Fruit fly (Drosophila melanogaster) whole organism, prepupa: ENCODE results near the gene CG10089.

Experiments used
- Blimp-1 ChIP-seq: fragments of 200-800 bp; sonication (Bioruptor generic); optimal IDR thresholded peaks from 3 replicates; lab custom pipeline; 2017; ENCODE audit warnings: missing biosample characterization, missing genetic modification characterization, mild to moderate bottlenecking, moderate library complexity, missing genetic modification reagents
- CG10631 ChIP-seq: fragments of 200-800 bp; sonication (Bioruptor generic); optimal IDR thresholded peaks from 2 replicates; lab custom pipeline; 2016; ENCODE audit warnings: missing biosample characterization, missing genetic modification characterization
- CG10669 ChIP-seq: fragments of 200-800 bp; sonication (Bioruptor generic); optimal IDR thresholded peaks from 3 replicates; lab custom pipeline; 2018; ENCODE audit warnings: missing biosample characterization, mild to moderate bottlenecking, missing genetic modification characterization, moderate library complexity
- CG11294 ChIP-seq: fragments of 200-800 bp; sonication (Bioruptor generic); IDR thresholded peaks from 2 replicates; pipeline ENCODE4 v1.3.6; 2022; ENCODE audit warnings: missing biosample characterization, missing genetic modification characterization
- CG11762 ChIP-seq: fragments of 200-800 bp; sonication (Bioruptor generic); optimal IDR thresholded peaks from 3 replicates; lab custom pipeline; 2016; ENCODE audit warnings: missing biosample characterization, missing genetic modification characterization; ENCODE audit not compliant: insufficient read depth
- CG11902 ChIP-seq: fragments of 200-800 bp; sonication (Bioruptor generic); optimal IDR thresholded peaks from 3 replicates; lab custom pipeline; 2016; ENCODE audit warnings: missing biosample characterization, missing genetic modification characterization
- CG15336 ChIP-seq: fragments of 200-800 bp; sonication (Bioruptor generic); IDR thresholded peaks from 2 replicates; pipeline ENCODE4 v1.3.6; 2022; ENCODE audit warnings: missing biosample characterization, missing genetic modification characterization
- CG1621 ChIP-seq: fragments of 200-800 bp; sonication (Bioruptor generic); optimal IDR thresholded peaks from 3 replicates; lab custom pipeline; 2018; ENCODE audit warnings: missing biosample characterization, mild to moderate bottlenecking, missing genetic modification characterization
- CG3032 ChIP-seq: fragments of 200-800 bp; optimal IDR thresholded peaks from 2 replicates; lab custom pipeline; 2019; ENCODE audit warnings: missing biosample characterization, mild to moderate bottlenecking, missing genetic modification characterization, moderate library complexity
- CG32006 ChIP-seq: fragments of 200-800 bp; sonication (Bioruptor generic); optimal IDR thresholded peaks from 3 replicates; lab custom pipeline; 2017; ENCODE audit warnings: missing biosample characterization, mild to moderate bottlenecking, missing genetic modification characterization
- CG3919 ChIP-seq: fragments of 200-800 bp; sonication (Bioruptor generic); optimal IDR thresholded peaks from 3 replicates; lab custom pipeline; 2016; ENCODE audit warnings: missing biosample characterization, missing genetic modification characterization
- CG4318 ChIP-seq: fragments of 200-800 bp; sonication (Bioruptor generic); optimal IDR thresholded peaks from 3 replicates; lab custom pipeline; 2017; ENCODE audit warnings: missing biosample characterization, mild to moderate bottlenecking, missing genetic modification characterization
- CG6163 ChIP-seq: fragments of 200-800 bp; sonication (Bioruptor generic); IDR thresholded peaks from 3 replicates; pipeline ENCODE4 v1.3.6; 2022; ENCODE audit warnings: missing biosample characterization, missing genetic modification characterization
- CG6276 ChIP-seq: fragments of 200-800 bp; sonication (Bioruptor generic); optimal IDR thresholded peaks from 2 replicates; lab custom pipeline; 2017; ENCODE audit warnings: missing biosample characterization, mild to moderate bottlenecking, missing genetic modification characterization
- CG6792 ChIP-seq: fragments of 200-800 bp; sonication (Bioruptor generic); optimal IDR thresholded peaks from 3 replicates; lab custom pipeline; 2016; ENCODE audit warnings: missing biosample characterization, missing genetic modification characterization
- CG6808 ChIP-seq: fragments of 200-800 bp; sonication (Bioruptor generic); optimal IDR thresholded peaks from 3 replicates; lab custom pipeline; 2017; ENCODE audit warnings: missing biosample characterization, missing genetic modification characterization, mild to moderate bottlenecking, moderate library complexity, missing genetic modification reagents
- CG6854 ChIP-seq: fragments of 200-800 bp; sonication (Bioruptor generic); optimal IDR thresholded peaks from 2 replicates; lab custom pipeline; 2017; ENCODE audit warnings: missing biosample characterization, mild to moderate bottlenecking, missing genetic modification characterization
- CG7368 ChIP-seq: fragments of 200-800 bp; sonication (Bioruptor generic); optimal IDR thresholded peaks from 3 replicates; lab custom pipeline; 2016; ENCODE audit warnings: missing biosample characterization, missing genetic modification characterization
- CG8632 ChIP-seq: fragments of 200-800 bp; sonication (Bioruptor generic); optimal IDR thresholded peaks from 3 replicates; lab custom pipeline; 2016; ENCODE audit warnings: missing biosample characterization, missing genetic modification characterization
- CG9139 ChIP-seq: fragments of 200-800 bp; sonication (Bioruptor generic); optimal IDR thresholded peaks from 3 replicates; lab custom pipeline; 2017; ENCODE audit warnings: missing biosample characterization, mild to moderate bottlenecking, missing genetic modification characterization
- Eip75B ChIP-seq: fragments of 200-800 bp; sonication (Bioruptor generic); optimal IDR thresholded peaks from 3 replicates; lab custom pipeline; 2016; ENCODE audit warnings: missing biosample characterization, missing genetic modification characterization
- Eip78C ChIP-seq: fragments of 200-800 bp; sonication (Bioruptor generic); peaks from one replicate; lab custom pipeline; 2016; ENCODE audit warnings: missing biosample characterization, missing genetic modification characterization
- Eip93F ChIP-seq: fragments of 200-800 bp; sonication (Bioruptor generic); optimal IDR thresholded peaks from 2 replicates; lab custom pipeline; 2016; ENCODE audit warnings: missing biosample characterization, mild to moderate bottlenecking, missing genetic modification characterization
- Ets21C ChIP-seq: fragments of 200-800 bp; sonication (Bioruptor generic); optimal IDR thresholded peaks from 3 replicates; lab custom pipeline; 2016; ENCODE audit warnings: missing biosample characterization, missing genetic modification characterization
- Ets96B ChIP-seq: fragments of 200-800 bp; optimal IDR thresholded peaks from 2 replicates; lab custom pipeline; 2019; ENCODE audit warnings: missing biosample characterization, mild to moderate bottlenecking, missing genetic modification characterization, moderate library complexity
- Hr38 ChIP-seq: sonication (Bioruptor generic); optimal IDR thresholded peaks from 2 replicates; lab custom pipeline; 2016; ENCODE audit warnings: missing biosample characterization, missing genetic modification characterization
- Hr39 ChIP-seq: fragments of 200-800 bp; sonication (Bioruptor generic); optimal IDR thresholded peaks from 2 replicates; lab custom pipeline; 2016; ENCODE audit warnings: missing biosample characterization, missing genetic modification characterization
- Hr4 ChIP-seq: fragments of 200-800 bp; sonication (Bioruptor generic); optimal IDR thresholded peaks from 3 replicates; lab custom pipeline; 2016; ENCODE audit warnings: missing biosample characterization, missing genetic modification characterization
- Lpt ChIP-seq: fragments of 200-800 bp; sonication (Bioruptor generic); optimal IDR thresholded peaks from 3 replicates; lab custom pipeline; 2016; ENCODE audit warnings: missing biosample characterization, missing genetic modification characterization
- Met ChIP-seq: fragments of 200-800 bp; sonication (Bioruptor generic); optimal IDR thresholded peaks from 3 replicates; lab custom pipeline; 2016; ENCODE audit warnings: missing biosample characterization, missing genetic modification characterization
- OdsH ChIP-seq: fragments of 200-800 bp; sonication (Bioruptor generic); optimal IDR thresholded peaks from 3 replicates; lab custom pipeline; 2016; ENCODE audit warnings: missing biosample characterization, missing genetic modification characterization
- Sox14 ChIP-seq: fragments of 200-800 bp; sonication (Bioruptor generic); optimal IDR thresholded peaks from 3 replicates; lab custom pipeline; 2016; ENCODE audit warnings: missing biosample characterization, missing genetic modification characterization
- Sox15 ChIP-seq: fragments of 200-800 bp; sonication (Bioruptor generic); optimal IDR thresholded peaks from 3 replicates; lab custom pipeline; 2016; ENCODE audit warnings: missing biosample characterization, missing genetic modification characterization
- achi ChIP-seq: fragments of 200-800 bp; sonication (Bioruptor generic); optimal IDR thresholded peaks from 3 replicates; lab custom pipeline; 2016; ENCODE audit warnings: missing biosample characterization, missing genetic modification characterization
- cyc ChIP-seq: fragments of 200-800 bp; sonication (Bioruptor generic); optimal IDR thresholded peaks from 3 replicates; lab custom pipeline; 2016; ENCODE audit warnings: missing biosample characterization, missing genetic modification characterization
- dac ChIP-seq: fragments of 200-800 bp; sonication (Bioruptor generic); optimal IDR thresholded peaks from 2 replicates; lab custom pipeline; 2017; ENCODE audit warnings: missing biosample characterization, mild to moderate bottlenecking, missing genetic modification characterization
- dsx ChIP-seq: fragments of 200-800 bp; optimal IDR thresholded peaks from 3 replicates; lab custom pipeline; 2019; ENCODE audit warnings: missing biosample characterization, mild to moderate bottlenecking, missing genetic modification characterization, moderate library complexity; ENCODE audit not compliant: poor library complexity, severe bottlenecking
- eg ChIP-seq: fragments of 200-800 bp; sonication (Bioruptor generic); IDR thresholded peaks from 3 replicates; pipeline ENCODE4 v1.3.6; 2022; ENCODE audit warnings: missing biosample characterization, missing genetic modification characterization
- esn ChIP-seq: fragments of 200-800 bp; sonication (Bioruptor generic); optimal IDR thresholded peaks from 2 replicates; lab custom pipeline; 2016; ENCODE audit warnings: missing biosample characterization, mild to moderate bottlenecking, missing genetic modification characterization, moderate library complexity
- fd85E ChIP-seq: fragments of 200-800 bp; sonication (Bioruptor generic); optimal IDR thresholded peaks from 3 replicates; lab custom pipeline; 2016; ENCODE audit warnings: missing biosample characterization, missing genetic modification characterization
- fkh ChIP-seq: fragments of 200-800 bp; sonication (Bioruptor generic); optimal IDR thresholded peaks from 3 replicates; lab custom pipeline; 2017; ENCODE audit warnings: missing biosample characterization, mild to moderate bottlenecking, missing genetic modification characterization, moderate library complexity
- net ChIP-seq: fragments of 200-800 bp; sonication (Bioruptor generic); optimal IDR thresholded peaks from 3 replicates; lab custom pipeline; 2016; ENCODE audit warnings: missing biosample characterization, missing genetic modification characterization
- salr ChIP-seq, 2 experiments: fragments of 200-800 bp; sonication (Bioruptor generic); optimal IDR thresholded peaks; 3 replicates each; lab custom pipeline; 2016 to 2018; ENCODE audit warnings: missing biosample characterization in 2 of 2, missing genetic modification characterization in 2 of 2, mild to moderate bottlenecking in 1 of 2
- spab ChIP-seq: fragments of 200-800 bp; sonication (Bioruptor generic); optimal IDR thresholded peaks from 2 replicates; lab custom pipeline; 2017; ENCODE audit warnings: missing biosample characterization, mild to moderate bottlenecking, missing genetic modification characterization, missing genetic modification reagents
- ss ChIP-seq, 2 experiments: fragments of 200-800 bp; sonication (Bioruptor generic); optimal IDR thresholded peaks; 2 replicates in 1 of 2; 3 replicates in 1 of 2; lab custom pipeline; 2017 to 2018; ENCODE audit warnings: mild to moderate bottlenecking in 2 of 2, missing biosample characterization in 2 of 2, missing genetic modification characterization in 2 of 2, moderate library complexity in 1 of 2
- vri ChIP-seq: fragments of 200-800 bp; sonication (Bioruptor generic); optimal IDR thresholded peaks from 3 replicates; lab custom pipeline; 2016; ENCODE audit warnings: missing biosample characterization, mild to moderate bottlenecking, missing genetic modification characterization

The CG10089 gene

dm6 chr3L:13474607-13475006 lies at the start of gene CG10089:
Gene CG10089, minus strand, starts transcription at chr3L:13474787.
- TF ChIP-seq Eip78C (GFP tag; lab: Kevin White, UChicago): peak; percentile 31
- TF ChIP-seq eg (GFP tag; lab: Robert Waterston, UW): no peak

DNA sequence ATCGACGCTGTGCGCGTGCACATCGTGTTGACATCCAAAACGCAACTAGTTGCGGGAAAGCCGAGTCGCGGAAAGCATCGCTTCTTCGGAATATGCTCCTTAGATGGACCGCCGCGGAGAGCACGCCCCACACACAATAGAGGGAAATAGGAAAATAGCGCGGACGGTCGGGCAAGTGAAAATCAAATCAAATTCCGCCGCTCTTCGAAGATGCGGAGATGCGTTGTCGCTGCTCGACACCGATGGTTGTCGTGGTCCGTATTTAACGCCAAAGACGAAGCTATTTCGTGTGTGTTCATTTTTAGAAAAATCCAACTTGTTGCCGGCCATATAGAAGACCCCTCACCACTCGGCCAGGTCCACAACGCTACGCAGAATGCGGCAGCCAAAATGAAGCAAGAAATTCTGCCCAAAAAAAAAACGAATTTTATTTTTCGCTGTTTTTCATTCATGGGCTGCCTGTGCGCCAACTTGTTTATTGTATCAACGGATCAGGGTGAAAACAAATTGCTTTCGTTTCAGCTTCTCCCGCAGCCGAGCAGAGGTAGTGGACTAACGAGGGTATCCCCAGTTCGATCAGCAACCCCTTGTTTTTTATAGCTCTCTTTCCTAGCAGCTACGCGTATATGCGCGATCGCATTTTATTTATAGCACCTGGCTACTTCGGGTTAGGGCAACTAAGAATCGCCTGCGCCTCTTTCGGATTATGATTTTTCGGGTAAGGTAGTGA lies 45.1 kb upstream of the CG10089 start, which contains the start of gene CG10710:
Gene CG10710, minus strand, starts transcription at position 51 of the 730 bp plus-strand sequence.
- no peak for TF ChIP-seq achi (GFP tag; lab: Kevin White, UChicago)
- no peak for TF ChIP-seq salr (GFP tag; optimal IDR thresholded peaks at IDR 0.05; lab: Kevin White, UChicago)
- no peak for TF ChIP-seq CG10631
- TF ChIP-seq cyc (GFP tag; lab: Kevin White, UChicago): no peak
- TF ChIP-seq CG11294: no peak
- no peak for TF ChIP-seq CG15336
- TF ChIP-seq CG4318 (GFP tag; lab: Kevin White, UChicago): no peak
- no peak for TF ChIP-seq CG11762
- TF ChIP-seq CG6854 (GFP tag; lab: Kevin White, UChicago): no peak
- TF ChIP-seq CG3919 (GFP tag; lab: Kevin White, UChicago): no peak

DNA sequence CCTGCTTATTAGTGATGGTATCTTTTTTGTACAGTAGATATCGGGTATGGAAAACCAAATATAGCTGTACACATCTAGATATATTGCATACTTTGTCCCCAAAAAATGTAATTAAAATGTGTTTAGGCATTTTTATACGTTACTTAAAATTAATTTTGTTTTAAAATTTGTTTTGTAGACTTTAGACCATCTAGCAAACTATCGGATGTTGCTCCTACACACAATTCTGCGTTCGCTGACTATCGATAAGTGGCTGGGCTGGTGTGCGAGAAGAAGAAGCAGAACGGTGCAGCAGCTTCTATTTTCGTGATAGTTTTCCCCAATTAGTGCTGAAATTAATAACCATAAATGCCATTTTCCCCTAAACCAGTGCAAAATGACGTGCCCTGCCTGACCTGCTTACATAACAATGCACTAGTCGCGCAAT lies 38.5 kb upstream of the CG10089 start, which contains the start of the genes Vps36 and Liprin-beta:
Gene Vps36, minus strand, starts transcription at position 1 of the 427 bp plus-strand sequence.
Gene Liprin-beta, plus strand, starts transcription at position 143 of the 427 bp plus-strand sequence.
- TF ChIP-seq Eip78C (GFP tag; lab: Kevin White, UChicago) (no peak), CG3919 (GFP tag; lab: Kevin White, UChicago) (peak; percentile 86), fkh (GFP tag; lab: Kevin White, UChicago) (no peak), CG3032 (peak; percentile 82), CG4318 (GFP tag; lab: Kevin White, UChicago) (no peak), esn (peak; percentile 96), Eip75B (GFP tag; lab: Kevin White, UChicago) (no peak), CG6808 (no peak), CG11762 (no peak), CG8632 (GFP tag; lab: Kevin White, UChicago) (peak; percentile 70), Hr4 (GFP tag; lab: Kevin White, UChicago) (no peak), Eip93F (GFP tag; lab: Kevin White, UChicago) (no peak), dsx (GFP tag; lab: Kevin White, UChicago) (no peak), Ets21C (peak; percentile 92), salr (GFP tag; optimal IDR thresholded peaks at IDR 0.05; lab: Kevin White, UChicago) (peak in 1 of 2 experiments; percentile 60), Ets96B (tag; lab: Kevin White, UChicago) (peak; percentile 77), Blimp-1 (GFP tag; lab: Kevin White, UChicago) (no peak), CG11902 (GFP tag; lab: Kevin White, UChicago) (peak; percentile 84), dac (GFP tag; lab: Kevin White, UChicago) (no peak), spab (GFP tag; lab: Kevin White, UChicago) (no peak), net (no peak), CG1621 (tag; lab: Kevin White, UChicago) (no peak), CG6792 (GFP tag; lab: Kevin White, UChicago) (peak; percentile 82), vri (no peak), Met (GFP tag; lab: Kevin White, UChicago) (no peak), CG32006 (GFP tag; lab: Kevin White, UChicago) (peak; percentile 86), CG9139 (GFP tag; lab: Kevin White, UChicago) (no peak), Lpt (no peak), CG6163 (GFP tag; lab: Robert Waterston, UW) (peak; percentile 85), CG6276 (GFP tag; lab: Kevin White, UChicago) (no peak), Hr38 (GFP tag; lab: Kevin White, UChicago) (peak; percentile 78), ss (GFP tag; optimal IDR thresholded peaks at IDR 0.05; lab: Kevin White, UChicago) (no peak), OdsH (GFP tag; lab: Kevin White, UChicago) (no peak), fd85E (GFP tag; lab: Kevin White, UChicago) (no peak), CG6854 (GFP tag; lab: Kevin White, UChicago) (no peak), Sox14 (peak; percentile 92), Hr39 (GFP tag; lab: Kevin White, UChicago) (peak; percentile 96), CG7368 (GFP tag; lab: Kevin White, UChicago) (peak; percentile 71), Sox15 (peak; percentile 86), CG10669 (GFP tag; lab: Kevin White, UChicago) (no peak)
